Fruit fly (Drosophila melanogaster) whole organism, embryonic: ENCODE data around the gene Nup37.
A peak's percentile ranks its signal among the peaks of the same experiment; 100 is the strongest.

Experiments used
- ATbp ChIP-seq: fragments of 200-800 bp; sonication (Bioruptor generic); optimal IDR thresholded peaks from 2 replicates; lab custom pipeline; 2017; ENCODE audit warnings: missing biosample characterization, mild to moderate bottlenecking, missing genetic modification characterization, missing genetic modification reagents
- Abd-B ChIP-seq: fragments of 200-800 bp; sonication (Bioruptor generic); optimal IDR thresholded peaks from 2 replicates; lab custom pipeline; 2018; ENCODE audit warnings: missing biosample characterization, mild to moderate bottlenecking, missing genetic modification characterization, moderate library complexity
- Adf1 ChIP-seq: fragments of 200-800 bp; sonication (Bioruptor generic); IDR thresholded peaks from 2 replicates; pipeline ENCODE4 v1.3.6; 2022; ENCODE audit warnings: missing biosample characterization, missing genetic modification characterization
- Asciz ChIP-seq: fragments of 200-800 bp; sonication (Bioruptor generic); optimal IDR thresholded peaks from 2 replicates; lab custom pipeline; 2017; ENCODE audit warnings: missing biosample characterization, mild to moderate bottlenecking, missing genetic modification characterization, missing genetic modification reagents
- BtbVII ChIP-seq: fragments of 200-800 bp; sonication (Bioruptor generic); optimal IDR thresholded peaks from 3 replicates; lab custom pipeline; 2017; ENCODE audit warnings: missing biosample characterization, mild to moderate bottlenecking, missing genetic modification characterization
- CG10147 ChIP-seq: fragments of 200-800 bp; sonication (Bioruptor generic); optimal IDR thresholded peaks from 2 replicates; lab custom pipeline; 2019; ENCODE audit warnings: missing biosample characterization, mild to moderate bottlenecking, missing genetic modification characterization, moderate library complexity
- CG11456 ChIP-seq: fragments of 200-800 bp; sonication (Bioruptor generic); IDR thresholded peaks from 3 replicates; pipeline ENCODE4 v1.3.6; 2022; ENCODE audit warnings: missing biosample characterization, missing genetic modification characterization
- CG11560 ChIP-seq: fragments of 200-800 bp; sonication (Bioruptor generic); IDR thresholded peaks from 3 replicates; pipeline ENCODE4 v1.3.6; 2022; ENCODE audit warnings: missing biosample characterization, missing genetic modification characterization
- CG13894 ChIP-seq: fragments of 200-800 bp; sonication (Bioruptor generic); optimal IDR thresholded peaks from 3 replicates; lab custom pipeline; 2018; ENCODE audit warnings: missing biosample characterization, mild to moderate bottlenecking, missing genetic modification characterization, moderate library complexity
- CG15696 ChIP-seq: fragments of 200-800 bp; sonication (Bioruptor generic); optimal IDR thresholded peaks from 2 replicates; lab custom pipeline; 2019; ENCODE audit warnings: missing biosample characterization, mild to moderate bottlenecking, missing genetic modification characterization, moderate library complexity
- CG17328 ChIP-seq: fragments of 200-800 bp; sonication (Bioruptor generic); IDR thresholded peaks from 2 replicates; pipeline ENCODE4 v1.3.6; 2022; ENCODE audit warnings: missing biosample characterization, missing genetic modification characterization
- CG17359 ChIP-seq: fragments of 200-800 bp; sonication (Bioruptor generic); optimal IDR thresholded peaks from 3 replicates; lab custom pipeline; 2018; ENCODE audit warnings: missing biosample characterization, mild to moderate bottlenecking, missing genetic modification characterization, moderate library complexity
- CG1832 ChIP-seq: fragments of 200-800 bp; sonication (Bioruptor generic); optimal IDR thresholded peaks from 2 replicates; lab custom pipeline; 2017; ENCODE audit warnings: missing biosample characterization, mild to moderate bottlenecking, missing genetic modification characterization, inconsistent platforms
- CG6683 ChIP-seq: fragments of 200-800 bp; sonication (Bioruptor generic); optimal IDR thresholded peaks from 2 replicates; lab custom pipeline; 2017; ENCODE audit warnings: missing biosample characterization, mild to moderate bottlenecking, missing genetic modification characterization, missing genetic modification reagents
- CG7357 ChIP-seq: fragments of 200-800 bp; sonication (Bioruptor generic); IDR thresholded peaks from 3 replicates; pipeline ENCODE4 v1.3.6; 2022; ENCODE audit warnings: missing biosample characterization, missing genetic modification characterization
- CG7839 ChIP-seq: fragments of 200-800 bp; sonication (Bioruptor generic); optimal IDR thresholded peaks from 3 replicates; lab custom pipeline; 2018; ENCODE audit warnings: missing biosample characterization, mild to moderate bottlenecking, missing genetic modification characterization, moderate library complexity
- CG8089 ChIP-seq: fragments of 200-800 bp; sonication (Bioruptor generic); optimal IDR thresholded peaks from 3 replicates; lab custom pipeline; 2016; ENCODE audit warnings: missing biosample characterization, missing genetic modification characterization
- CG8359 ChIP-seq: fragments of 200-800 bp; sonication (Bioruptor generic); optimal IDR thresholded peaks from 2 replicates; lab custom pipeline; 2017; ENCODE audit warnings: missing biosample characterization, mild to moderate bottlenecking, missing genetic modification characterization, borderline replicate concordance
- CG9932 ChIP-seq: fragments of 200-800 bp; sonication (Bioruptor generic); IDR thresholded peaks from 2 replicates; pipeline ENCODE4 v1.3.6; 2022; ENCODE audit warnings: missing biosample characterization, missing genetic modification characterization
- Doc3 ChIP-seq: fragments of 200-800 bp; sonication (Bioruptor generic); IDR thresholded peaks from 3 replicates; pipeline ENCODE4 v1.3.6; 2022; ENCODE audit warnings: missing biosample characterization, missing genetic modification characterization; ENCODE audit not compliant: partially characterized antibody
- Dp ChIP-seq: fragments of 200-800 bp; sonication (Bioruptor generic); optimal IDR thresholded peaks from 2 replicates; lab custom pipeline; 2018; ENCODE audit warnings: missing biosample characterization, mild to moderate bottlenecking, missing genetic modification characterization, moderate library complexity
- Eip74EF ChIP-seq, 2 experiments: fragments of 200-800 bp in 1 of 2; fragments of >200 bp in 1 of 2; sonication (Bioruptor generic) in 1 of 2; optimal IDR thresholded peaks; 2 replicates each; lab custom pipeline; 2017 to 2019; ENCODE audit warnings: missing biosample characterization in 2 of 2, missing genetic modification characterization in 2 of 2, mild to moderate bottlenecking in 1 of 2, moderate library complexity in 1 of 2
- HLH4C ChIP-seq: fragments of 200-800 bp; sonication (Bioruptor generic); IDR thresholded peaks from 3 replicates; pipeline ENCODE4 v1.3.6; 2022; ENCODE audit warnings: missing biosample characterization, missing genetic modification characterization; ENCODE audit not compliant: partially characterized antibody
- HLH54F ChIP-seq: fragments of 200-800 bp; sonication (Bioruptor generic); optimal IDR thresholded peaks from 3 replicates; lab custom pipeline; 2016; ENCODE audit warnings: missing biosample characterization, missing genetic modification characterization
- Med ChIP-seq: fragments of 200-800 bp; sonication (Bioruptor generic); peaks from one replicate; lab custom pipeline; 2016; ENCODE audit warnings: missing biosample characterization, missing genetic modification characterization, mild to moderate bottlenecking, inconsistent platforms, moderate library complexity
- Nf-YB ChIP-seq: fragments of 200-800 bp; sonication (Bioruptor generic); optimal IDR thresholded peaks from 3 replicates; lab custom pipeline; 2019; ENCODE audit warnings: missing biosample characterization, mild to moderate bottlenecking, missing genetic modification characterization, moderate library complexity
- Xrp1 ChIP-seq: fragments of 200-800 bp; sonication (Bioruptor generic); IDR thresholded peaks from 2 replicates; pipeline ENCODE4 v1.3.6; 2022; ENCODE audit warnings: missing biosample characterization, missing genetic modification characterization
- YL-1 ChIP-seq: fragments of 200-800 bp; sonication (Bioruptor generic); optimal IDR thresholded peaks from 3 replicates; lab custom pipeline; 2017; ENCODE audit warnings: missing biosample characterization, mild to moderate bottlenecking, missing genetic modification characterization
- bab2 ChIP-seq: fragments of 200-800 bp; sonication (Bioruptor generic); optimal IDR thresholded peaks from 2 replicates; lab custom pipeline; 2016; ENCODE audit warnings: missing biosample characterization, missing genetic modification characterization
- bowl ChIP-seq: fragments of 200-800 bp; sonication (Bioruptor generic); IDR thresholded peaks from 2 replicates; pipeline ENCODE4 v1.3.6; 2022; ENCODE audit warnings: missing biosample characterization, missing genetic modification characterization
- cad ChIP-seq: fragments of >200 bp; optimal IDR thresholded peaks from 2 replicates; lab custom pipeline; 2017; ENCODE audit warnings: missing biosample characterization, missing genetic modification characterization
- cg ChIP-seq: fragments of 200-800 bp; sonication (Bioruptor generic); optimal IDR thresholded peaks from 3 replicates; lab custom pipeline; 2019; ENCODE audit warnings: missing biosample characterization, mild to moderate bottlenecking, missing genetic modification characterization, moderate library complexity
- dpn ChIP-seq, 2 experiments: fragments of 200-800 bp; sonication (Bioruptor generic); optimal IDR thresholded peaks; 3 replicates each; lab custom pipeline; 2016; ENCODE audit warnings: missing biosample characterization in 2 of 2, missing genetic modification characterization in 2 of 2
- gt ChIP-seq: fragments of 200-800 bp; sonication (Bioruptor generic); IDR thresholded peaks from 2 replicates; pipeline ENCODE4 v1.3.6; 2022; ENCODE audit warnings: missing biosample characterization, missing genetic modification characterization
- hkb ChIP-seq, 2 experiments: fragments of 200-800 bp in 1 of 2; fragments of >200 bp in 1 of 2; sonication (Bioruptor generic) in 1 of 2; IDR thresholded peaks in 1 of 2; optimal IDR thresholded peaks in 1 of 2; 2 replicates each; pipeline versions ENCODE4 v1.3.6 to Lab custom; 2017 to 2022; ENCODE audit warnings: missing biosample characterization in 1 of 2, missing genetic modification characterization in 1 of 2
- luna ChIP-seq: fragments of 200-800 bp; sonication (Bioruptor generic); optimal IDR thresholded peaks from 2 replicates; lab custom pipeline; 2016; ENCODE audit warnings: missing biosample characterization, missing genetic modification characterization
- nerfin-1 ChIP-seq: fragments of 200-800 bp; sonication (Bioruptor generic); optimal IDR thresholded peaks from 3 replicates; lab custom pipeline; 2019; ENCODE audit warnings: missing biosample characterization, mild to moderate bottlenecking, missing genetic modification characterization, moderate library complexity
- pnt ChIP-seq: fragments of 200-800 bp; sonication (Bioruptor generic); optimal IDR thresholded peaks from 3 replicates; lab custom pipeline; 2016; ENCODE audit warnings: missing biosample characterization, missing genetic modification characterization
- pros ChIP-seq: fragments of 200-800 bp; sonication (Bioruptor generic); optimal IDR thresholded peaks from 3 replicates; lab custom pipeline; 2019; ENCODE audit warnings: missing biosample characterization, mild to moderate bottlenecking, missing genetic modification characterization, moderate library complexity
- psq ChIP-seq: fragments of 200-800 bp; sonication (Bioruptor generic); optimal IDR thresholded peaks from 2 replicates; lab custom pipeline; 2017; ENCODE audit warnings: missing biosample characterization, missing genetic modification characterization
- schlank ChIP-seq: fragments of 200-800 bp; sonication (Bioruptor generic); optimal IDR thresholded peaks from 2 replicates; lab custom pipeline; 2018; ENCODE audit warnings: missing biosample characterization, mild to moderate bottlenecking, missing genetic modification characterization
- sens ChIP-seq: fragments of 200-800 bp; sonication (Bioruptor generic); peaks from one replicate; lab custom pipeline; 2016; ENCODE audit warnings: missing biosample characterization, missing genetic modification characterization
- shn ChIP-seq: fragments of 200-800 bp; sonication (Bioruptor generic); optimal IDR thresholded peaks from 3 replicates; lab custom pipeline; 2016; ENCODE audit warnings: missing biosample characterization, missing genetic modification characterization
- tna ChIP-seq: fragments of 200-800 bp; sonication (Bioruptor generic); IDR thresholded peaks from 2 replicates; pipeline ENCODE4 v1.3.6; 2022; ENCODE audit warnings: missing biosample characterization, missing genetic modification characterization; ENCODE audit not compliant: partially characterized antibody
- unc-4 ChIP-seq: fragments of 200-800 bp; sonication (Bioruptor generic); IDR thresholded peaks from 2 replicates; pipeline ENCODE4 v1.3.6; 2022; ENCODE audit warnings: missing biosample characterization, missing genetic modification characterization; ENCODE audit not compliant: partially characterized antibody
- vnd ChIP-seq: fragments of 200-800 bp; sonication (Bioruptor generic); IDR thresholded peaks from 3 replicates; pipeline ENCODE4 v1.3.6; 2022; ENCODE audit warnings: missing biosample characterization, missing genetic modification characterization; ENCODE audit not compliant: partially characterized antibody
- wek ChIP-seq: fragments of 200-800 bp; sonication (Bioruptor generic); optimal IDR thresholded peaks from 3 replicates; lab custom pipeline; 2018; ENCODE audit warnings: missing biosample characterization, mild to moderate bottlenecking, missing genetic modification characterization, moderate library complexity
- z ChIP-seq: fragments of 200-800 bp; sonication (Bioruptor generic); IDR thresholded peaks from 3 replicates; pipeline ENCODE4 v1.3.6; 2022; ENCODE audit warnings: missing biosample characterization, missing genetic modification characterization
- zen2 ChIP-seq: fragments of 200-800 bp; sonication (Bioruptor generic); IDR thresholded peaks from 3 replicates; pipeline ENCODE4 v1.3.6; 2022; ENCODE audit warnings: missing biosample characterization, missing genetic modification characterization; ENCODE audit not compliant: partially characterized antibody

Gene Nup37

DNA sequence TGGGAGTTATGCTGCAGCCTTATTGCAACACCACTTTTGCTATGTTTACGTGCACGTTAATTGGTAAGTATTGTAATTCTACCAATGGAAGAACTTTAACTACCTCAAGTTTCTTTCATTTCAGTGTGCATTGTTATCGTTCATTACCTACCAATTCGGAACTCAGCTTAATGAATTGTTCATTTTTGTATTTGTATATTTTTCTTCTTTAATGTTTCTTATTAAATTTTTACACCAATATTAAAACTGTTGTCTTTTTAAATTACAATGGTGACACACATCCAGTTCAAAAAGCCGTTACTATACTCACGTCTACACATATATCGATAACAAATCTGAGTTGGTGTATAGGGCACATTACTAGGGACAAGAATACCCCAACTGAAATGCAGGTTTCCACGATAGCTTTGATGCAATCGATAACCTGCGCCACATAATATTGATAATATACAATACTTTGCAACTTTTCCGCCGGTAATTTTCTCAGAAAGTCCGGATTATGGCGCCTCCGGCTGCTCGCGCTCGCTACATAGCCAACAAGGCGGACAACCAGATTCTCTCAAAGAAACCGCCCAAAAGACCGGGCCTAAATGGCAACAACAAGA lies 26.2 kb upstream of the Nup37 start, which contains the start of gene Alg9 (continued):
- TF ChIP-seq CG7839: no peak
- TF ChIP-seq pros (GFP tag; lab: Kevin White, UChicago): no peak
- peak in 1 of 2 experiments; percentile 6 for TF ChIP-seq dpn (GFP tag; optimal IDR thresholded peaks at IDR 0.05; lab: Kevin White, UChicago)
- TF ChIP-seq CG13894 (tag; lab: Kevin White, UChicago): no peak
- TF ChIP-seq luna (GFP tag; lab: Kevin White, UChicago): no peak
- TF ChIP-seq Med (GFP tag; lab: Kevin White, UChicago): peak; percentile 88
- TF ChIP-seq Adf1: peak; percentile 11; the same call in 1 of the 2 replicates
- TF ChIP-seq CG11456 (GFP tag; lab: Robert Waterston, UW): no peak
- TF ChIP-seq cg (GFP tag; lab: Kevin White, UChicago): no peak
- TF ChIP-seq zen2 (GFP tag; lab: Robert Waterston, UW): peak; percentile 94
- no peak for TF ChIP-seq CG8089 (GFP tag; lab: Kevin White, UChicago)
- no peak for TF ChIP-seq ATbp (GFP tag; lab: Kevin White, UChicago)
- TF ChIP-seq CG10147 (GFP tag; lab: Kevin White, UChicago): no peak
- no peak for TF ChIP-seq bowl (GFP tag; lab: Robert Waterston, UW)
- TF ChIP-seq CG17359 (tag; lab: Kevin White, UChicago): no peak
- TF ChIP-seq CG17328 (GFP tag; lab: Robert Waterston, UW): no peak
- TF ChIP-seq Doc3: peak; percentile 83
- peak; percentile 95 for TF ChIP-seq HLH4C (GFP tag; lab: Robert Waterston, UW)
- TF ChIP-seq wek (GFP tag; lab: Kevin White, UChicago): peak; percentile 99
- TF ChIP-seq gt: no peak
- TF ChIP-seq pnt: no peak
- TF ChIP-seq shn: no peak
- peak; percentile 88 for TF ChIP-seq vnd
- TF ChIP-seq HLH54F (GFP tag; lab: Kevin White, UChicago): no peak
- no peak for TF ChIP-seq z (GFP tag; lab: Robert Waterston, UW)
- no peak for TF ChIP-seq bab2 (GFP tag; lab: Kevin White, UChicago)
- TF ChIP-seq psq: no peak
- no peak for TF ChIP-seq nerfin-1 (tag; lab: Kevin White, UChicago)
- TF ChIP-seq CG8359: no peak
- no peak for TF ChIP-seq Nf-YB
- TF ChIP-seq Abd-B (GFP tag; lab: Kevin White, UChicago): no peak
- no peak for TF ChIP-seq Xrp1 (GFP tag; lab: Robert Waterston, UW)
- TF ChIP-seq Eip74EF (GFP tag; optimal IDR thresholded peaks at IDR 0.05; lab: Kevin White, UChicago): no peak
- TF ChIP-seq CG11560: no peak
- no peak for TF ChIP-seq CG15696 (tag; lab: Kevin White, UChicago)
- peak; percentile 62 for TF ChIP-seq Dp (GFP tag; lab: Kevin White, UChicago)
- no peak for TF ChIP-seq Asciz (GFP tag; lab: Kevin White, UChicago)
- no peak for TF ChIP-seq YL-1
- no peak for TF ChIP-seq CG6683 (GFP tag; lab: Kevin White, UChicago)
- no peak for TF ChIP-seq schlank (tag; lab: Kevin White, UChicago)
- peak; percentile 89 for TF ChIP-seq unc-4 (GFP tag; lab: Robert Waterston, UW)
- no peak for TF ChIP-seq cad (GFP tag; lab: Kevin White, UChicago)
- peak; percentile 95 for TF ChIP-seq tna (GFP tag; lab: Robert Waterston, UW)
- no peak for TF ChIP-seq CG1832 (GFP tag; lab: Kevin White, UChicago)
- TF ChIP-seq hkb (optimal IDR thresholded peaks at IDR 0.05; lab: Kevin White, UChicago): peak; percentile 18
- no peak for TF ChIP-seq hkb (GFP tag; IDR thresholded peaks at IDR 0.05; lab: Robert Waterston, UW)
- no peak for TF ChIP-seq BtbVII (GFP tag; lab: Kevin White, UChicago)
- peak; percentile 72 for TF ChIP-seq sens (GFP tag; lab: Kevin White, UChicago)
- TF ChIP-seq CG7357 (GFP tag; lab: Robert Waterston, UW): peak; percentile 84
- peak; percentile 30; the same call in 1 of the 2 replicates for TF ChIP-seq CG9932 (GFP tag; lab: Robert Waterston, UW)
